Worm (Caenorhabditis elegans): ENCODE data around the gene acn-1.

DNA sequence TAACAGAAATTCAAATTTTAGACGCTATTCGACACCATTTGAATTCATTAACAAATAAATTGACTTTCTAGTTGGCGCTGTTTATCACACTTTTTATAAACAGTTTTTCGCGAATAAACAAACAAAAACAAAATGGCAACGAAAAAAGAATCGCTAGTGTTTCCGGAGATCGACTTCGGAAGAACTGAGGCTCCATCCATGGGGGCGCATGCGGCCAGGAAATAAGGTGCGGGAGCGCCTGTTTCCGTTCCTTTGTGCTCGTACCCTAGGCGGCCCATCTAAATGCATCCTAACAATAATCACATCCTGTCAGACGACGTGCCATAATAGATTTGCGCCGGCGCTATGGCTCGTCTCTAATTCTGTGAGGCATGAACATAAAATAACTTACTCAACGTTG lies 12.8 kb downstream of the acn-1 start:
- no peak for TF ChIP-seq lin-15B (tag; optimal IDR thresholded peaks at IDR 0.05)
- TF ChIP-seq nhr-12 (tag; optimal IDR thresholded peaks at IDR 0.05): no peak
- no peak for TF ChIP-seq nhr-237 (tag; optimal IDR thresholded peaks at IDR 0.05)
- no peak for TF ChIP-seq ceh-16 (tag; optimal IDR thresholded peaks at IDR 0.05)

All from whole organism, L3 larva.